Fruit fly (Drosophila melanogaster): Measurements from ENCODE around the gene nmo.
A peak's percentile ranks its signal among the peaks of the same experiment; 100 is the strongest.

The nmo gene

dm6 chr3L:7993570-7994319, 14.9 kb downstream of the nmo start (continued):
- TF ChIP-seq CG6163 (GFP tag; IDR thresholded peaks at IDR 0.05), result peak; percentile 77; the same call in 2 of the 3 replicates
- TF ChIP-seq CG9139 (GFP tag; optimal IDR thresholded peaks at IDR 0.05), result peak; percentile 93
- TF ChIP-seq achi (GFP tag; optimal IDR thresholded peaks at IDR 0.05), result peak; percentile 28

- TF ChIP-seq CG3919 (GFP tag; optimal IDR thresholded peaks at IDR 0.05) (no peak), Smox (GFP tag; optimal IDR thresholded peaks at IDR 0.05) (no peak), fkh (GFP tag; optimal IDR thresholded peaks at IDR 0.05) (peak; percentile 83), spab (GFP tag; optimal IDR thresholded peaks at IDR 0.05) (no peak), Gug (GFP tag; IDR thresholded peaks at IDR 0.05) (no peak), CG6276 (GFP tag; optimal IDR thresholded peaks at IDR 0.05) (no peak), Met (GFP tag; optimal IDR thresholded peaks at IDR 0.05) (no peak), CG9139 (GFP tag; optimal IDR thresholded peaks at IDR 0.05) (no peak), CG11902 (GFP tag; optimal IDR thresholded peaks at IDR 0.05) (no peak)
These were observed 17.5 kb downstream of the nmo start for dm6 chr3L:7996364-7996763.

- no peak for TF ChIP-seq Ets21C (GFP tag; optimal IDR thresholded peaks at IDR 0.05)
- TF ChIP-seq vri (GFP tag; optimal IDR thresholded peaks at IDR 0.05), result no peak
- no peak for TF ChIP-seq Met (GFP tag; optimal IDR thresholded peaks at IDR 0.05)
- no peak for TF ChIP-seq achi (GFP tag; optimal IDR thresholded peaks at IDR 0.05)
- TF ChIP-seq CG9139 (GFP tag; optimal IDR thresholded peaks at IDR 0.05), result no peak
- no peak for TF ChIP-seq CG11762 (GFP tag; optimal IDR thresholded peaks at IDR 0.05; ENCODE audit: insufficient read depth)
- TF ChIP-seq svp (GFP tag), result no peak
- TF ChIP-seq Eip75B (GFP tag; optimal IDR thresholded peaks at IDR 0.05), result no peak
- TF ChIP-seq CG1621 (tag; optimal IDR thresholded peaks at IDR 0.05), result no peak
- no peak for TF ChIP-seq Hr38 (GFP tag; optimal IDR thresholded peaks at IDR 0.05)
- no peak for TF ChIP-seq salr (GFP tag; optimal IDR thresholded peaks at IDR 0.05)
- TF ChIP-seq Smox (GFP tag; optimal IDR thresholded peaks at IDR 0.05), result no peak
- no peak for TF ChIP-seq Eip93F (GFP tag; optimal IDR thresholded peaks at IDR 0.05)
- no peak for TF ChIP-seq topi (GFP tag; optimal IDR thresholded peaks at IDR 0.05)
- TF ChIP-seq CG31627 (GFP tag; optimal IDR thresholded peaks at IDR 0.05), result no peak
- TF ChIP-seq CG6792 (GFP tag; optimal IDR thresholded peaks at IDR 0.05), result no peak
- no peak for TF ChIP-seq CG6276 (GFP tag; optimal IDR thresholded peaks at IDR 0.05)
- TF ChIP-seq CG4318 (GFP tag; optimal IDR thresholded peaks at IDR 0.05), result no peak
These were observed 21.1 kb downstream of the nmo start for dm6 chr3L:7999933-8000332.

dm6 chr3L:8001057-8001597, 22.3 kb downstream of the nmo start:
- TF ChIP-seq OdsH (GFP tag; optimal IDR thresholded peaks at IDR 0.05) (no peak), CG6792 (GFP tag; optimal IDR thresholded peaks at IDR 0.05) (no peak), acj6 (GFP tag; optimal IDR thresholded peaks at IDR 0.05) (no peak), CG4318 (GFP tag; optimal IDR thresholded peaks at IDR 0.05) (no peak)

dm6 chr3L:8005770-8006169, 26.9 kb downstream of the nmo start:
- no peak for TF ChIP-seq Ets21C (GFP tag; optimal IDR thresholded peaks at IDR 0.05)
- TF ChIP-seq Eip75B (GFP tag; optimal IDR thresholded peaks at IDR 0.05), result peak; percentile 8

- TF ChIP-seq lz (GFP tag; optimal IDR thresholded peaks at IDR 0.05) (peak; percentile 27), vri (GFP tag; optimal IDR thresholded peaks at IDR 0.05) (no peak), CG8319 (GFP tag; optimal IDR thresholded peaks at IDR 0.05) (no peak), CG15336 (GFP tag; IDR thresholded peaks at IDR 0.05) (no peak), CG9139 (GFP tag; optimal IDR thresholded peaks at IDR 0.05) (no peak), Sox14 (GFP tag; optimal IDR thresholded peaks at IDR 0.05) (peak; percentile 38), CG11902 (GFP tag; optimal IDR thresholded peaks at IDR 0.05) (no peak), Ets21C (GFP tag; optimal IDR thresholded peaks at IDR 0.05) (no peak), CG6854 (GFP tag; optimal IDR thresholded peaks at IDR 0.05) (no peak), CG8632 (GFP tag; optimal IDR thresholded peaks at IDR 0.05) (no peak), Lpt (GFP tag; optimal IDR thresholded peaks at IDR 0.05) (no peak), CG6276 (GFP tag; optimal IDR thresholded peaks at IDR 0.05) (no peak), CG11294 (GFP tag; IDR thresholded peaks at IDR 0.05) (no peak), CG16779 (tag; optimal IDR thresholded peaks at IDR 0.05) (no peak), fd59A (GFP tag; optimal IDR thresholded peaks at IDR 0.05) (peak; percentile 46), CG4318 (GFP tag; optimal IDR thresholded peaks at IDR 0.05) (no peak), net (GFP tag; optimal IDR thresholded peaks at IDR 0.05) (no peak), CG3032 (tag; optimal IDR thresholded peaks at IDR 0.05) (peak; percentile 38), svp (GFP tag) (no peak)
These were observed 34.4 kb downstream of the nmo start for dm6 chr3L:8013001-8013864.

Data from whole organism, prepupa.